Fruit fly (Drosophila melanogaster): Measurements from ENCODE around the gene Dd.

The Dd gene

DNA sequence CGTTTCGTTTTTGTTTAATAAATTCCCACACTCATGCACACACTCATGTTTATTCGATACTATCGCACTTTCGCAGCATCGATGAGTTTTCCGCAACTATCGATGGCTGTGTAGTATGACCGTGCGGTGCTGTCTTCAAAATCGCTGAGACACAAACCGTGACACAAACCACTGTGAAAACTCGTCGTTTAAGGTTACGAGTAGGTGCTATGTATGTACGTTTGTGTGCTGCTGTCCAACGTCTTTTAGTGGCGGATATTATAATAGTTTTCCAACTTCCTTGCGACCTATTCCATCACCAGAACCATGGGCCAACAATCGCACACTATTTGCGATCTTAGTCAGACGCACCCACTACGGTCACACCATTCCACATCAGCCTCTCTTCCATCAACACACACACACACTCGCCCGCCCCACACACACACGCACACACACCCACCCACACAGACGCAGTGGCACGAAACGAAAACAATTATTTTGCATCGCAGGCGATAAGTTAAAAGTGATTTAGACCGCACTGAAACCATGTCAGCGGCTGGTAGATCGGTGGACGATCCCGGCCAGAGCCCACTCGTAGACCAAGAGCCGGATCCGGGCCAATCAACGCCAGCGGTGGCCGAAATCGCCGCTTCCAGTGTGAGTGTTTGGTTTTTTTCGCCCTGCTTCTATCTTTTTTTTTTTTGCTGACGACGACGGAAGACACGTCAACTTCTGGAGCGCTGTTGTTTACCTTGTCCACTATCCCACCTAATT, at the start of gene Dd, which contains the start of gene CG1486:
Dd (minus strand) TSS at position 77 of the 756 bp plus-strand sequence.
CG1486 (plus strand) TSS at position 114 of the 756 bp plus-strand sequence.
- TF ChIP-seq CkIIα-i1 (GFP tag; IDR thresholded peaks at IDR 0.05) = no peak
- peak; percentile 18 for TF ChIP-seq sug (tag; optimal IDR thresholded peaks at IDR 0.05)
- no peak for TF ChIP-seq CG31365 (tag; optimal IDR thresholded peaks at IDR 0.05)
- TF ChIP-seq tio (GFP tag; optimal IDR thresholded peaks at IDR 0.05) = no peak
- TF ChIP-seq CoRest (tag; optimal IDR thresholded peaks at IDR 0.05) = peak; percentile 37
- no peak for TF ChIP-seq CG4707 (GFP tag; optimal IDR thresholded peaks at IDR 0.05)
- TF ChIP-seq unc-4 (GFP tag; IDR thresholded peaks at IDR 0.05; ENCODE audit: partially characterized antibody) = peak; percentile 83
- peak; percentile 30 for TF ChIP-seq ewg (GFP tag; optimal IDR thresholded peaks at IDR 0.05)
- no peak for TF ChIP-seq D19B (GFP tag; optimal IDR thresholded peaks at IDR 0.05)
- TF ChIP-seq CG1792 (GFP tag; optimal IDR thresholded peaks at IDR 0.05) = no peak
- peak; percentile 16 for TF ChIP-seq CG9817 (tag; optimal IDR thresholded peaks at IDR 0.05)
- TF ChIP-seq CG14860 (GFP tag; IDR thresholded peaks at IDR 0.05; ENCODE audit: partially characterized antibody) = peak; percentile 87
- peak; percentile 16 for TF ChIP-seq Ets65A (GFP tag)
- peak; percentile 11 for TF ChIP-seq pho (GFP tag; optimal IDR thresholded peaks at IDR 0.05)
- no peak for TF ChIP-seq disco-r (GFP tag; optimal IDR thresholded peaks at IDR 0.05)
- TF ChIP-seq CrebB (tag; optimal IDR thresholded peaks at IDR 0.05) = no peak
- peak; percentile 16 for TF ChIP-seq CG30403 (GFP tag; optimal IDR thresholded peaks at IDR 0.05)
- peak; percentile 23 for TF ChIP-seq Myb (GFP tag; optimal IDR thresholded peaks at IDR 0.05)
- peak; percentile 90 for TF ChIP-seq Sry-δ (GFP tag; optimal IDR thresholded peaks at IDR 0.05)
- TF ChIP-seq Stat92E (GFP tag; optimal IDR thresholded peaks at IDR 0.05) = peak in 1 of 3 experiments; percentile 4
- no peak for TF ChIP-seq sob (GFP tag; IDR thresholded peaks at IDR 0.05)
- TF ChIP-seq Xbp1 (GFP tag; optimal IDR thresholded peaks at IDR 0.05) = peak; percentile 29
- peak; percentile 9 for TF ChIP-seq dmrt11E (tag; optimal IDR thresholded peaks at IDR 0.05)
- TF ChIP-seq CG6791 (GFP tag; IDR thresholded peaks at IDR 0.05; ENCODE audit: partially characterized antibody) = peak; percentile 91
- peak; percentile 33 for TF ChIP-seq CTCF (GFP tag; optimal IDR thresholded peaks at IDR 0.05)
- peak; percentile 93 for TF ChIP-seq amos (GFP tag; IDR thresholded peaks at IDR 0.05; ENCODE audit: partially characterized antibody)
- TF ChIP-seq CG18599 (GFP tag; optimal IDR thresholded peaks at IDR 0.05) = no peak
- TF ChIP-seq gce (GFP tag; IDR thresholded peaks at IDR 0.05) = no peak
- peak in 1 of 2 experiments; percentile 1 for TF ChIP-seq dpn (GFP tag; optimal IDR thresholded peaks at IDR 0.05)
- TF ChIP-seq gro (GFP tag; optimal IDR thresholded peaks at IDR 0.05) = no peak
- TF ChIP-seq danr (GFP tag; IDR thresholded peaks at IDR 0.05) = no peak
- TF ChIP-seq nmo (GFP tag; optimal IDR thresholded peaks at IDR 0.05) = peak; percentile 76
- TF ChIP-seq YL-1 (GFP tag; optimal IDR thresholded peaks at IDR 0.05) = peak; percentile 34
- no peak for TF ChIP-seq Mrtf (GFP tag; IDR thresholded peaks at IDR 0.05)
- TF ChIP-seq CG2712 (tag; optimal IDR thresholded peaks at IDR 0.05) = peak; percentile 32
- TF ChIP-seq Oli (tag; optimal IDR thresholded peaks at IDR 0.05) = no peak
- peak; percentile 92 for TF ChIP-seq CG16813 (GFP tag; IDR thresholded peaks at IDR 0.05; ENCODE audit: partially characterized antibody)
- TF ChIP-seq NfI (GFP tag; optimal IDR thresholded peaks at IDR 0.05) = no peak
- TF ChIP-seq CG8478 (optimal IDR thresholded peaks at IDR 0.05) = peak; percentile 94
- no peak for TF ChIP-seq az2 (GFP tag; optimal IDR thresholded peaks at IDR 0.05)
- TF ChIP-seq tna (GFP tag; IDR thresholded peaks at IDR 0.05; ENCODE audit: partially characterized antibody) = peak; percentile 73
- no peak for TF ChIP-seq cwo (GFP tag; optimal IDR thresholded peaks at IDR 0.05)
- TF ChIP-seq dati (GFP tag; IDR thresholded peaks at IDR 0.05) = no peak
- no peak for TF ChIP-seq CG9876 (GFP tag; optimal IDR thresholded peaks at IDR 0.05)
- peak; percentile 17 for TF ChIP-seq D19A (tag; optimal IDR thresholded peaks at IDR 0.05)
- peak; percentile 47 for TF ChIP-seq Nf-YC (tag; optimal IDR thresholded peaks at IDR 0.05)
- TF ChIP-seq grn (GFP tag; optimal IDR thresholded peaks at IDR 0.05) = no peak
- no peak for TF ChIP-seq hkb (optimal IDR thresholded peaks at IDR 0.05)
- TF ChIP-seq hkb (GFP tag; IDR thresholded peaks at IDR 0.05) = no peak
- TF ChIP-seq fru (optimal IDR thresholded peaks at IDR 0.05) = no peak

Measured in whole organism, embryonic.